Fruit fly (Drosophila melanogaster): ENCODE measurements around the gene Ets21C.

Gene Ets21C

DNA sequence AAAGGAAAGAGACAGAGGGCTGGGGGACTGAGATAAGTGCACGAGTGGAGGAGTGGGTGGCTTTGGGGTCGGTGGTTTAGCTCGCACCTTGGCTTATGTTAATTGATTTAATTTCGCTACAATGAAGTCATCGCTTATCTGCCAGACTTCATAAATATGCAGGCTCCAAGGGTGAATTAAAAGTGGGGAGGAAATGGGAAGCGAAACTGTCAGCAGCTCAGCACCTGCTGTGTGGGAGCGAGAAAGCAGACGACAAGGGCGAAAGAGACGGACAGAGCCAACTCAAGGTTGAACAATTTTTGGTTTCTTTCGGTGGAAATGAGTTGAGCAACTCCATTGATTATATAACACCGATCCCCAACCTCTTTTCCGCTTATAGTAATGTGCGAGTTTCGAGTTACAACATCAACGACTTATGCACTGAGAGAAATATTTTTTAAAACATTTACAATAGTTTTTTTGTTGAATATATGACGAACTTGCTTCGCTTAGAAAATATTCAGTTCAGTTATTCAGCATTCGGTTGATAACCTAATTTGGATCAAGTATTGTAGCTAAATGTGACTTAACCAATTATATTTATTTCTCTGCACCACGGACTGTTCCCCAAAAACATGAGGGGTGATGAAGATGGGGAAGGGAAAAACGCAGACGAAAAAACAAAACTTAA is 32.3 kb downstream of the Ets21C start (continued):
- TF ChIP-seq CG4707 (GFP tag; optimal IDR thresholded peaks at IDR 0.05) (peak; percentile 85), CG11560 (tag; IDR thresholded peaks at IDR 0.05) (no peak), CG13624 (GFP tag; optimal IDR thresholded peaks at IDR 0.05) (peak; percentile 71), vnd (GFP tag; IDR thresholded peaks at IDR 0.05; ENCODE audit: partially characterized antibody) (no peak), Ada2b (GFP tag; IDR thresholded peaks at IDR 0.05) (peak; percentile 82), CG18011 (GFP tag; optimal IDR thresholded peaks at IDR 0.05) (peak; percentile 45), Atf3 (GFP tag; optimal IDR thresholded peaks at IDR 0.05) (peak; percentile 82), tap (tag; optimal IDR thresholded peaks at IDR 0.05) (peak; percentile 84), CG32532 (GFP tag; IDR thresholded peaks at IDR 0.05) (peak; percentile 53), Sin3A (optimal IDR thresholded peaks at IDR 0.05) (no peak), HLHmδ (GFP tag; optimal IDR thresholded peaks at IDR 0.05) (no peak), CG31224 (GFP tag; IDR thresholded peaks at IDR 0.05) (peak; percentile 27; the same call in 1 of the 2 replicates), CG8281 (tag; optimal IDR thresholded peaks at IDR 0.05) (peak; percentile 37), nau (GFP tag; optimal IDR thresholded peaks at IDR 0.05) (peak; percentile 75), CG10431 (GFP tag; optimal IDR thresholded peaks at IDR 0.05) (peak; percentile 54), CG7928 (GFP tag; optimal IDR thresholded peaks at IDR 0.05) (no peak), CG18764 (GFP tag; optimal IDR thresholded peaks at IDR 0.05) (peak; percentile 36), hth (optimal IDR thresholded peaks at IDR 0.05) (no peak), salm (tag; optimal IDR thresholded peaks at IDR 0.05) (peak; percentile 83), ind (GFP tag; optimal IDR thresholded peaks at IDR 0.05) (peak; percentile 57), HmgZ (tag; optimal IDR thresholded peaks at IDR 0.05) (peak; percentile 66), CG30431 (GFP tag; optimal IDR thresholded peaks at IDR 0.05) (peak; percentile 84), br (optimal IDR thresholded peaks at IDR 0.05) (no peak), ham (GFP tag; IDR thresholded peaks at IDR 0.05) (no peak), CG17361 (GFP tag; IDR thresholded peaks at IDR 0.05) (peak; percentile 78), Dll (GFP tag; IDR thresholded peaks at IDR 0.05; ENCODE audit: partially characterized antibody) (no peak), prd (optimal IDR thresholded peaks at IDR 0.05) (no peak), prd (GFP tag; IDR thresholded peaks at IDR 0.05) (peak; percentile 87), CG12942 (GFP tag; optimal IDR thresholded peaks at IDR 0.05) (peak; percentile 75), Hsf (GFP tag; optimal IDR thresholded peaks at IDR 0.05) (peak; percentile 85), CG34376 (GFP tag; optimal IDR thresholded peaks at IDR 0.05) (no peak), B-H2 (GFP tag; optimal IDR thresholded peaks at IDR 0.05) (no peak), lmd (GFP tag; IDR thresholded peaks at IDR 0.05) (peak; percentile 79), stwl (tag; optimal IDR thresholded peaks at IDR 0.05) (peak; percentile 9), bbx (GFP tag; IDR thresholded peaks at IDR 0.05; ENCODE audit: partially characterized antibody) (no peak), Usf (GFP tag; optimal IDR thresholded peaks at IDR 0.05) (peak; percentile 54), CG17186 (GFP tag; optimal IDR thresholded peaks at IDR 0.05) (no peak), CG6683 (GFP tag; optimal IDR thresholded peaks at IDR 0.05) (peak; percentile 25), BEAF-32 (GFP tag; optimal IDR thresholded peaks at IDR 0.05) (no peak), Lhr (GFP tag; optimal IDR thresholded peaks at IDR 0.05) (peak; percentile 70), Bdp1 (GFP tag; optimal IDR thresholded peaks at IDR 0.05) (peak; percentile 17), CG6813 (GFP tag; optimal IDR thresholded peaks at IDR 0.05) (peak; percentile 62), trh (GFP tag; optimal IDR thresholded peaks at IDR 0.05) (peak; percentile 79), Dref (GFP tag; IDR thresholded peaks at IDR 0.05) (no peak), ftz-f1 (GFP tag; optimal IDR thresholded peaks at IDR 0.05) (no peak), Antp (GFP tag; optimal IDR thresholded peaks at IDR 0.05) (peak; percentile 83), bigmax (GFP tag; optimal IDR thresholded peaks at IDR 0.05) (no peak), CG8290 (GFP tag; optimal IDR thresholded peaks at IDR 0.05) (peak; percentile 71), CG8290 (tag; optimal IDR thresholded peaks at IDR 0.05) (peak; percentile 40 to 86), CG4360 (GFP tag; IDR thresholded peaks at IDR 0.05) (no peak), CG10565 (GFP tag; optimal IDR thresholded peaks at IDR 0.05) (peak; percentile 11), CG10366 (GFP tag; IDR thresholded peaks at IDR 0.05) (peak; percentile 86)

Measured in whole organism, embryonic.